Fruit fly (Drosophila melanogaster) whole organism, embryonic: ENCODE measurements around the gene yps.

Experiments
- Ada2b ChIP-seq: fragments of 200-800 bp; sonication (Bioruptor generic); IDR thresholded peaks from 2 replicates; pipeline ENCODE4 v1.3.6; 2022; ENCODE audit warnings: missing biosample characterization, missing genetic modification characterization
- C15 ChIP-seq: fragments of 200-800 bp; sonication (Bioruptor generic); IDR thresholded peaks from 3 replicates; pipeline ENCODE4 v1.3.6; 2022; ENCODE audit warnings: missing biosample characterization, missing genetic modification characterization
- CG1024 ChIP-seq: fragments of 200-800 bp; sonication (Bioruptor generic); IDR thresholded peaks from 2 replicates; pipeline ENCODE4 v1.3.6; 2022; ENCODE audit warnings: missing biosample characterization, missing genetic modification characterization
- CG10654 ChIP-seq: fragments of 200-800 bp; sonication (Bioruptor generic); optimal IDR thresholded peaks from 2 replicates; lab custom pipeline; 2016; ENCODE audit warnings: missing biosample characterization, missing genetic modification characterization
- CG11695 ChIP-seq: fragments of 200-800 bp; sonication (Bioruptor generic); IDR thresholded peaks from 3 replicates; pipeline ENCODE4 v1.3.6; 2022; ENCODE audit warnings: missing biosample characterization, missing genetic modification characterization
- CG13296 ChIP-seq: fragments of 200-800 bp; sonication (Bioruptor generic); optimal IDR thresholded peaks from 3 replicates; lab custom pipeline; 2018; ENCODE audit warnings: missing biosample characterization, mild to moderate bottlenecking, missing genetic modification characterization
- CG13624 ChIP-seq: fragments of 200-800 bp; sonication (Bioruptor generic); optimal IDR thresholded peaks from 2 replicates; lab custom pipeline; 2016; ENCODE audit warnings: missing biosample characterization, missing genetic modification characterization
- CG15696 ChIP-seq: fragments of 200-800 bp; sonication (Bioruptor generic); optimal IDR thresholded peaks from 2 replicates; lab custom pipeline; 2019; ENCODE audit warnings: missing biosample characterization, mild to moderate bottlenecking, missing genetic modification characterization, moderate library complexity
- CG1647 ChIP-seq: fragments of 200-800 bp; sonication (Bioruptor generic); optimal IDR thresholded peaks from 3 replicates; lab custom pipeline; 2016; ENCODE audit warnings: missing biosample characterization, missing genetic modification characterization
- CG31441 ChIP-seq: fragments of 200-800 bp; sonication (Bioruptor generic); IDR thresholded peaks from 2 replicates; pipeline ENCODE4 v1.3.6; 2022; ENCODE audit warnings: missing biosample characterization, missing genetic modification characterization
- CG3995 ChIP-seq: fragments of 200-800 bp; sonication (Bioruptor generic); optimal IDR thresholded peaks from 3 replicates; lab custom pipeline; 2016; ENCODE audit warnings: missing biosample characterization, missing genetic modification characterization
- CG6765 ChIP-seq: fragments of 200-800 bp; sonication (Bioruptor generic); optimal IDR thresholded peaks from 3 replicates; lab custom pipeline; 2017; ENCODE audit warnings: missing biosample characterization, mild to moderate bottlenecking, missing genetic modification characterization
- CG7357 ChIP-seq: fragments of 200-800 bp; sonication (Bioruptor generic); IDR thresholded peaks from 3 replicates; pipeline ENCODE4 v1.3.6; 2022; ENCODE audit warnings: missing biosample characterization, missing genetic modification characterization
- CG7963 ChIP-seq: fragments of 200-800 bp; sonication (Bioruptor generic); IDR thresholded peaks from 3 replicates; pipeline ENCODE4 v1.3.6; 2022; ENCODE audit warnings: missing biosample characterization, missing genetic modification characterization; ENCODE audit not compliant: partially characterized antibody
- CG8089 ChIP-seq: fragments of 200-800 bp; sonication (Bioruptor generic); optimal IDR thresholded peaks from 3 replicates; lab custom pipeline; 2016; ENCODE audit warnings: missing biosample characterization, missing genetic modification characterization
- CG8359 ChIP-seq: fragments of 200-800 bp; sonication (Bioruptor generic); optimal IDR thresholded peaks from 2 replicates; lab custom pipeline; 2017; ENCODE audit warnings: missing biosample characterization, mild to moderate bottlenecking, missing genetic modification characterization, borderline replicate concordance
- CG8944 ChIP-seq: fragments of 200-800 bp; sonication (Bioruptor generic); optimal IDR thresholded peaks from 3 replicates; lab custom pipeline; 2016; ENCODE audit warnings: missing biosample characterization, missing genetic modification characterization
- CG9876 ChIP-seq: fragments of 200-800 bp; sonication (Bioruptor generic); optimal IDR thresholded peaks from 2 replicates; lab custom pipeline; 2016; ENCODE audit warnings: missing biosample characterization, missing genetic modification characterization
- Dbx ChIP-seq: fragments of 200-800 bp; sonication (Bioruptor generic); IDR thresholded peaks from 3 replicates; pipeline ENCODE4 v1.3.6; 2022; ENCODE audit warnings: missing biosample characterization, missing genetic modification characterization
- Dll ChIP-seq: fragments of 200-800 bp; sonication (Bioruptor generic); IDR thresholded peaks from 4 replicates; pipeline ENCODE4 v1.3.6; 2022; ENCODE audit warnings: missing biosample characterization, missing genetic modification characterization; ENCODE audit not compliant: partially characterized antibody
- Fer1 ChIP-seq: fragments of 200-800 bp; sonication (Bioruptor generic); optimal IDR thresholded peaks from 2 replicates; lab custom pipeline; 2017; ENCODE audit warnings: missing biosample characterization, mild to moderate bottlenecking, missing genetic modification characterization
- GATAe ChIP-seq: fragments of 200-800 bp; sonication (Bioruptor generic); conservative IDR thresholded peaks from 2 replicates; pipeline ENCODE4 v1.3.6; 2022; ENCODE audit warnings: missing biosample characterization, missing genetic modification characterization
- HLH3B ChIP-seq: fragments of 200-800 bp; sonication (Bioruptor generic); IDR thresholded peaks from 2 replicates; pipeline ENCODE4 v1.3.6; 2022; ENCODE audit warnings: missing biosample characterization, missing genetic modification characterization
- Hmx ChIP-seq: fragments of 200-800 bp; sonication (Bioruptor generic); optimal IDR thresholded peaks from 2 replicates; lab custom pipeline; 2016; ENCODE audit warnings: missing biosample characterization, missing genetic modification characterization
- Mrtf ChIP-seq: fragments of 200-800 bp; sonication (Bioruptor generic); IDR thresholded peaks from 3 replicates; pipeline ENCODE4 v1.3.6; 2022; ENCODE audit warnings: missing biosample characterization, missing genetic modification characterization
- Nf-YC ChIP-seq: fragments of 200-800 bp; optimal IDR thresholded peaks from 3 replicates; lab custom pipeline; 2019; ENCODE audit warnings: missing biosample characterization, mild to moderate bottlenecking, missing genetic modification characterization, moderate library complexity
- Optix ChIP-seq: fragments of 200-800 bp; sonication (Bioruptor generic); IDR thresholded peaks from 3 replicates; pipeline ENCODE4 v1.3.6; 2022; ENCODE audit warnings: missing biosample characterization, missing genetic modification characterization
- PHDP ChIP-seq: fragments of 200-800 bp; sonication (Bioruptor generic); optimal IDR thresholded peaks from 3 replicates; lab custom pipeline; 2018; ENCODE audit warnings: missing biosample characterization, mild to moderate bottlenecking, missing genetic modification characterization, moderate library complexity
- Stat92E ChIP-seq, 3 experiments: fragments of >200 bp in 2 of 3; fragments of 200-800 bp in 1 of 3; sonication (Bioruptor generic) in 1 of 3; optimal IDR thresholded peaks; 2 replicates each; lab custom pipeline; 2017 to 2019; ENCODE audit warnings: missing biosample characterization in 3 of 3, missing genetic modification characterization in 3 of 3, mild to moderate bottlenecking in 1 of 3, moderate library complexity in 1 of 3
- Xrp1 ChIP-seq: fragments of 200-800 bp; sonication (Bioruptor generic); IDR thresholded peaks from 2 replicates; pipeline ENCODE4 v1.3.6; 2022; ENCODE audit warnings: missing biosample characterization, missing genetic modification characterization
- ara ChIP-seq: fragments of 200-800 bp; sonication (Bioruptor generic); IDR thresholded peaks from 2 replicates; pipeline ENCODE4 v1.3.6; 2022; ENCODE audit warnings: missing biosample characterization, missing genetic modification characterization
- cato ChIP-seq: fragments of 200-800 bp; sonication (Bioruptor generic); optimal IDR thresholded peaks from 2 replicates; lab custom pipeline; 2016; ENCODE audit warnings: missing biosample characterization, missing genetic modification characterization, borderline replicate concordance
- crol ChIP-seq: fragments of 200-800 bp; sonication (Bioruptor generic); IDR thresholded peaks from 2 replicates; pipeline ENCODE4 v1.3.6; 2022; ENCODE audit warnings: missing biosample characterization, missing genetic modification characterization
- ind ChIP-seq: fragments of 200-800 bp; sonication (Bioruptor generic); optimal IDR thresholded peaks from 3 replicates; lab custom pipeline; 2016; ENCODE audit warnings: missing biosample characterization, missing genetic modification characterization
- kah ChIP-seq: fragments of 200-800 bp; sonication (Bioruptor generic); optimal IDR thresholded peaks from 2 replicates; lab custom pipeline; 2018; ENCODE audit warnings: missing biosample characterization, mild to moderate bottlenecking, missing genetic modification characterization
- mirr ChIP-seq: fragments of 200-800 bp; sonication (Bioruptor generic); optimal IDR thresholded peaks from 3 replicates; lab custom pipeline; 2018; ENCODE audit warnings: missing biosample characterization, mild to moderate bottlenecking, missing genetic modification characterization
- nerfin-2 ChIP-seq: fragments of 200-800 bp; sonication (Bioruptor generic); IDR thresholded peaks from 2 replicates; pipeline ENCODE4 v1.3.6; 2022; ENCODE audit warnings: missing biosample characterization, missing genetic modification characterization; ENCODE audit not compliant: partially characterized antibody
- nom ChIP-seq: fragments of 200-800 bp; sonication (Bioruptor generic); optimal IDR thresholded peaks from 2 replicates; lab custom pipeline; 2017; ENCODE audit warnings: missing biosample characterization, missing genetic modification characterization, mild to moderate bottlenecking, moderate library complexity, missing genetic modification reagents
- otp ChIP-seq: fragments of 200-800 bp; sonication (Bioruptor generic); IDR thresholded peaks from 3 replicates; pipeline ENCODE4, ENCODE4 v1.3.6; 2022; ENCODE audit warnings: missing biosample characterization, missing genetic modification characterization
- run ChIP-seq: fragments of 200-800 bp; sonication (Bioruptor generic); optimal IDR thresholded peaks from 3 replicates; lab custom pipeline; 2018; ENCODE audit warnings: missing biosample characterization, mild to moderate bottlenecking, missing genetic modification characterization
- salm ChIP-seq: fragments of 200-800 bp; sonication (Bioruptor generic); optimal IDR thresholded peaks from 2 replicates; lab custom pipeline; 2018; ENCODE audit warnings: missing biosample characterization, mild to moderate bottlenecking, missing genetic modification characterization
- schlank ChIP-seq: fragments of 200-800 bp; sonication (Bioruptor generic); optimal IDR thresholded peaks from 2 replicates; lab custom pipeline; 2018; ENCODE audit warnings: missing biosample characterization, mild to moderate bottlenecking, missing genetic modification characterization
- shn ChIP-seq: fragments of 200-800 bp; sonication (Bioruptor generic); optimal IDR thresholded peaks from 3 replicates; lab custom pipeline; 2016; ENCODE audit warnings: missing biosample characterization, missing genetic modification characterization
- sna ChIP-seq: fragments of 200-800 bp; sonication (Bioruptor generic); IDR thresholded peaks from 2 replicates; pipeline ENCODE4 v1.3.6; 2022; ENCODE audit warnings: missing biosample characterization, missing genetic modification characterization; ENCODE audit not compliant: partially characterized antibody
- sug ChIP-seq: fragments of 200-800 bp; optimal IDR thresholded peaks from 2 replicates; lab custom pipeline; 2019; ENCODE audit warnings: missing biosample characterization, mild to moderate bottlenecking, missing genetic modification characterization, moderate library complexity
- tll ChIP-seq, 2 experiments: fragments of 200-800 bp in 1 of 2; fragments of >200 bp in 1 of 2; sonication (Bioruptor generic) in 1 of 2; optimal IDR thresholded peaks; 2 replicates each; lab custom pipeline; 2017 to 2019; ENCODE audit warnings: missing biosample characterization in 2 of 2, missing genetic modification characterization in 2 of 2, mild to moderate bottlenecking in 1 of 2, moderate library complexity in 1 of 2
- zfh2 ChIP-seq: fragments of 200-800 bp; sonication (Bioruptor generic); optimal IDR thresholded peaks from 2 replicates; lab custom pipeline; 2016; ENCODE audit warnings: missing biosample characterization, missing genetic modification characterization

Gene yps

dm6 chr3L:12081679-12082520 lies 43.0 kb downstream of the yps start, which contains the start of gene Sema5c (continued):
- TF ChIP-seq CG13624 (GFP tag; lab: Kevin White, UChicago) (peak; percentile 36), CG1647 (GFP tag; lab: Kevin White, UChicago) (peak; percentile 31), Nf-YC (tag; lab: Kevin White, UChicago) (peak; percentile 57), CG8944 (GFP tag; lab: Kevin White, UChicago) (no peak), CG11695 (GFP tag; lab: Robert Waterston, UW) (peak; percentile 86), CG10654 (GFP tag; lab: Kevin White, UChicago) (peak; percentile 9), CG8359 (GFP tag; lab: Kevin White, UChicago) (peak; percentile 34), nom (peak; percentile 48), Hmx (GFP tag; lab: Kevin White, UChicago) (no peak), run (tag; lab: Kevin White, UChicago) (peak; percentile 51), nerfin-2 (GFP tag; lab: Robert Waterston, UW) (no peak), CG6765 (peak; percentile 15), Optix (GFP tag; lab: Robert Waterston, UW) (peak; percentile 62; the same call in 1 of the 3 replicates), PHDP (tag; lab: Kevin White, UChicago) (peak; percentile 59), Mrtf (GFP tag; lab: Robert Waterston, UW) (peak; percentile 51; the same call in 1 of the 3 replicates), crol (no peak), CG13296 (GFP tag; lab: Kevin White, UChicago) (peak; percentile 35), CG7963 (GFP tag; lab: Robert Waterston, UW) (no peak), C15 (no peak), CG15696 (tag; lab: Kevin White, UChicago) (peak; percentile 83), CG31441 (GFP tag; lab: Robert Waterston, UW) (peak; percentile 82), Dll (0 out of 4 replicates have a peak, but pooled peaks have one; percentile 36), sna (GFP tag; lab: Robert Waterston, UW) (no peak), cato (GFP tag; lab: Kevin White, UChicago) (peak; percentile 8), ind (GFP tag; lab: Kevin White, UChicago) (peak; percentile 38), Stat92E (GFP tag; optimal IDR thresholded peaks at IDR 0.05; lab: Kevin White, UChicago) (peak in 1 of 3 experiments; percentile 10), CG8089 (GFP tag; lab: Kevin White, UChicago) (peak; percentile 28), zfh2 (GFP tag; lab: Kevin White, UChicago) (no peak), Dbx (GFP tag; lab: Robert Waterston, UW) (0 out of 3 replicates have a peak, but pooled peaks have one; percentile 20), tll (GFP tag; optimal IDR thresholded peaks at IDR 0.05; lab: Kevin White, UChicago) (peak in 1 of 2 experiments; percentile 12), CG1024 (GFP tag; lab: Robert Waterston, UW) (0 out of 2 replicates have a peak, but pooled peaks have one; percentile 29), kah (GFP tag; lab: Kevin White, UChicago) (peak; percentile 6), shn (GFP tag; lab: Kevin White, UChicago) (peak; percentile 17), ara (GFP tag; lab: Robert Waterston, UW) (no peak; the same call in 1 of the 2 replicates), GATAe (GFP tag; lab: Robert Waterston, UW) (0 out of 2 replicates have a peak, but pooled peaks have one; percentile 16), CG3995 (GFP tag; lab: Kevin White, UChicago) (no peak), CG9876 (GFP tag; lab: Kevin White, UChicago) (no peak), CG7357 (GFP tag; lab: Robert Waterston, UW) (peak; percentile 44; the same call in 1 of the 3 replicates), HLH3B (GFP tag; lab: Robert Waterston, UW) (peak; percentile 34; the same call in 1 of the 2 replicates), otp (GFP tag; lab: Robert Waterston, UW) (0 out of 3 replicates have a peak, but pooled peaks have one; percentile 25), Xrp1 (GFP tag; lab: Robert Waterston, UW) (peak; percentile 46; the same call in 1 of the 2 replicates), salm (tag; lab: Kevin White, UChicago) (no peak), sug (tag; lab: Kevin White, UChicago) (peak; percentile 31), mirr (peak; percentile 52), Fer1 (GFP tag; lab: Kevin White, UChicago) (peak; percentile 37), schlank (tag; lab: Kevin White, UChicago) (no peak), Ada2b (GFP tag; lab: Robert Waterston, UW) (0 out of 2 replicates have a peak, but pooled peaks have one; percentile 18)
